Worm (Caenorhabditis elegans): ENCODE results near the gene cyn-2.

Gene cyn-2

DNA sequence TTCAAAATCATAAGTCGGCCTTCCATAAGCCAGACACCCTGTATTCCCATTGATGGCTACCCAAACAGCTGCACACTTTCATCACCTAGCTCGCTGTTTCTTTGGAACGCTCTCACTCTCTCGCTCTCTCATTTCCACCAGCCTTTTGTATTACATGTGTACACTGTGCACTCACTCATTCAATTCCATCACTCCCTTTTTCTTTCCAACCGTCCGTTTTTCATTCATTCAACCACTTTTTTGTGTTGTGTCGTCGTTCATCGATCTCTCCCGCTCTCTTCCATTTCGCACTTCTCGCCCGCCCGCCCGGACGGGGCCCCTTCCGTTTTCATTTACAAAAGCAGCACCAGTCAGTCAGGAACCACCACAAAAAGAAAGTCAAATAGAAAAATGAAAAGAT, 34.5 kb upstream of the cyn-2 start:
- no peak for TF ChIP-seq unc-120 (tag; optimal IDR thresholded peaks at IDR 0.05; ENCODE audit: poor library complexity, severe bottlenecking)
- TF ChIP-seq M03D4.4 (tag; optimal IDR thresholded peaks at IDR 0.05), result no peak
- no peak for TF ChIP-seq mab-5 (tag; optimal IDR thresholded peaks at IDR 0.05)
- no peak for TF ChIP-seq lin-13 (tag; optimal IDR thresholded peaks at IDR 0.05)
- no peak for TF ChIP-seq cnd-1 (tag; optimal IDR thresholded peaks at IDR 0.05)
- peak; percentile 26 for TF ChIP-seq pha-4 (tag; optimal IDR thresholded peaks at IDR 0.05)
- no peak for TF ChIP-seq flh-1 (GFP tag; optimal IDR thresholded peaks at IDR 0.05)
- no peak for TF ChIP-seq mls-2 (tag; optimal IDR thresholded peaks at IDR 0.05)
- TF ChIP-seq mep-1 (tag; optimal IDR thresholded peaks at IDR 0.05), result no peak
- TF ChIP-seq ceh-83 (GFP tag; optimal IDR thresholded peaks at IDR 0.05), result peak; percentile 63
- no peak for TF ChIP-seq ztf-11 (tag; optimal IDR thresholded peaks at IDR 0.05)
- TF ChIP-seq lin-32 (GFP tag; optimal IDR thresholded peaks at IDR 0.05), result no peak
- peak; percentile 6 for TF ChIP-seq ham-2 (GFP tag; optimal IDR thresholded peaks at IDR 0.05)
- no peak for TF ChIP-seq tbx-8 (GFP tag; optimal IDR thresholded peaks at IDR 0.05)
- TF ChIP-seq nhr-76 (tag; optimal IDR thresholded peaks at IDR 0.05), result no peak
- TF ChIP-seq blmp-1 (tag; optimal IDR thresholded peaks at IDR 0.05), result no peak
- no peak for TF ChIP-seq lsy-2 (tag; optimal IDR thresholded peaks at IDR 0.05)
- no peak for TF ChIP-seq sem-2 (GFP tag; optimal IDR thresholded peaks at IDR 0.05)
- TF ChIP-seq ceh-43 (GFP tag; optimal IDR thresholded peaks at IDR 0.05), result no peak
- no peak for TF ChIP-seq ceh-39 (tag; optimal IDR thresholded peaks at IDR 0.05)
- no peak for TF ChIP-seq nhr-2 (tag; optimal IDR thresholded peaks at IDR 0.05)

DNA sequence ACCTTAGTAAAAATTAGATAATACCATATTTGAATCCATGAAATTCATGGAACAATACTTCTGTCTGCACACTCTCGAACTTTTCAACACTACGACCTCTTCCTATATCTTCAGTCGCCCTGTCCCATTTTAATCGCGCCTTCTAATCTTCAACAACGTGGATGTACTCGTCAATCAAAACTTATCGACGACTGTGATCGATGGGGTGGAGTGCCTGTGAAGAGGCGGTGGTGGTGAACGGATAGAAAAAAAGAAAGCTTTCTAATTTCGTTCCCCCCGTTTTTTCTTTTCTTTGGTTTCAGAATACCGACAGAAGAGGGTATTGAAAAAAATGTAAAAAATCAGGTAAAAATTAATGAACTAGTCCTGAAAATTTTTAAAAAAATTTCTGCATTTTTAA, 33.4 kb upstream of the cyn-2 start:
- TF ChIP-seq nhr-28 (tag; optimal IDR thresholded peaks at IDR 0.05), result no peak
- no peak for TF ChIP-seq M03D4.4 (tag; optimal IDR thresholded peaks at IDR 0.05)
- TF ChIP-seq unc-62 (GFP tag; optimal IDR thresholded peaks at IDR 0.05), result peak; percentile 46
- no peak for TF ChIP-seq nhr-76 (tag; optimal IDR thresholded peaks at IDR 0.05)
- TF ChIP-seq sptf-1 (tag; optimal IDR thresholded peaks at IDR 0.05), result no peak
- no peak for TF ChIP-seq blmp-1 (tag; optimal IDR thresholded peaks at IDR 0.05)

DNA sequence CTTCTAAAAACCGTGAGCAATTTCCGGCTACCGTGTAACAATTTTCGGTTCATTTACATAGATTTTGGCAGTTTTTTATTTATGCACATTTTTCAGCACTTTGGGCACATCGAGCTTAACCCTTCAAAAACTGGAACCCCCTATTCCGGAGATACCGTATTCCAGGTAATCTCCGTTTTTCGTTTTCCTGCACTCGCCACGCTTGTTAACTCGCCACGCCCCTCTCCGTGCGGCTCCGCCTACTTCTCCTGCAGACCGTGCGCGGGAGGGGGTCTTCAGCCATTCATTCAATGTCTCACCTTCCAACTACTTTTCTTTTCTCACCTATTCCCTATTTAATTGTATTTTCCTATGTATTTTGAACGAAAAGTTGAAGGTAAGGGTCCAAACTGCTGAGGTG, 32.3 kb upstream of the cyn-2 start:
- TF ChIP-seq elt-1 (tag; optimal IDR thresholded peaks at IDR 0.05; ENCODE audit: borderline replicate concordance, insufficient read depth) (no peak), tbx-8 (GFP tag; optimal IDR thresholded peaks at IDR 0.05) (no peak), unc-39 (tag; optimal IDR thresholded peaks at IDR 0.05) (no peak), lsy-2 (tag; optimal IDR thresholded peaks at IDR 0.05) (no peak), ceh-43 (GFP tag; optimal IDR thresholded peaks at IDR 0.05) (no peak), mep-1 (tag; optimal IDR thresholded peaks at IDR 0.05) (no peak), blmp-1 (tag; optimal IDR thresholded peaks at IDR 0.05) (no peak), bed-3 (GFP tag; optimal IDR thresholded peaks at IDR 0.05) (no peak), ceh-39 (tag; optimal IDR thresholded peaks at IDR 0.05) (no peak), sem-2 (GFP tag; optimal IDR thresholded peaks at IDR 0.05) (no peak), mab-5 (tag; optimal IDR thresholded peaks at IDR 0.05) (no peak), cnd-1 (tag; optimal IDR thresholded peaks at IDR 0.05) (no peak), nhr-12 (tag; optimal IDR thresholded peaks at IDR 0.05) (no peak), M03D4.4 (tag; optimal IDR thresholded peaks at IDR 0.05) (no peak), ztf-11 (tag; optimal IDR thresholded peaks at IDR 0.05) (no peak), lin-32 (GFP tag; optimal IDR thresholded peaks at IDR 0.05) (no peak), elt-3 (tag; optimal IDR thresholded peaks at IDR 0.05) (no peak)

DNA sequence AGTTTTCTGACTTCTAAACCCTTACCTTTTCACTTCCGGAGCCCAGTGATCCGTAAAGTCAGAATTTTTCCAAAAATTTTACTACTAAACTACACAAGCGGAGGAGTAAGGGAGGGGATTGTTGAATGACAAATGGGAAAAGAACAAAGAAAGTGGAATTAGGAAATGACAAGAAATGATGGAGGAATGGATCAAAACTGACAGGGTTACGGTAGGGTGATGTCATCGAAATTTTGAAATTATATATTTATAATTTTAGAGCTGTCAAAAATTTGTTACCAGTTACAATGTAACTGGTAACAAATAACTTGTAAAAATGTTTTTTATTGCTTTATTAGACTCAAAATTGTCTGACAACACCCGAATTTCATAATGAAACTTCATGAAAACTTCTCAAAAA, 26.1 kb upstream of the cyn-2 start:
- TF ChIP-seq sptf-1 (tag; optimal IDR thresholded peaks at IDR 0.05) (no peak), lsy-2 (tag; optimal IDR thresholded peaks at IDR 0.05) (no peak), nhr-237 (tag; optimal IDR thresholded peaks at IDR 0.05) (no peak), ham-2 (GFP tag; optimal IDR thresholded peaks at IDR 0.05) (no peak), elt-3 (tag; optimal IDR thresholded peaks at IDR 0.05) (no peak), nhr-2 (tag; optimal IDR thresholded peaks at IDR 0.05) (no peak), nhr-28 (tag; optimal IDR thresholded peaks at IDR 0.05) (no peak), unc-62 (GFP tag; optimal IDR thresholded peaks at IDR 0.05) (no peak), blmp-1 (tag; optimal IDR thresholded peaks at IDR 0.05) (no peak), nhr-76 (tag; optimal IDR thresholded peaks at IDR 0.05) (no peak), sem-2 (GFP tag; optimal IDR thresholded peaks at IDR 0.05) (no peak), nhr-12 (tag; optimal IDR thresholded peaks at IDR 0.05) (no peak), snpc-4 (tag; optimal IDR thresholded peaks at IDR 0.05) (no peak), lin-13 (tag; optimal IDR thresholded peaks at IDR 0.05) (no peak), elt-1 (tag; optimal IDR thresholded peaks at IDR 0.05; ENCODE audit: borderline replicate concordance, insufficient read depth) (no peak)

DNA sequence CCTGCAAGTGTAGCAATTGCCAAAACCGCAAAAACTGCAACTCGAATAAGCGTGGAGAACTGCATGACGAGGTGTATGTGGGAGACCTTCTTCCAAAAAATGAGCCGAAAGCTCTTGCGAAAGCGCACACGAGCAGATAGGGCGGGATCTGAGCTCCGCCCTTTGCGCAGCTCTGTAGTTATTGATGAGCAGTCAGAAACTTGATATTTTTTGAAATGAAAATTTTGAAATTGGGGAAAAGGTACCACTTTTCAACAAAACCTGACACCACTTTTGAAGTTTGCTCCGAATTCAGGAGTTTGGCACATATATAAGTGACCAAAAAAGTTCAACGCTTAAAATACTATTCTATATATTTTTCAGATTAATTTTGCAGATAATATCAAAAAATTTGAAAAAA, 24.7 kb upstream of the cyn-2 start, which contains the start of gene flp-15:
Gene flp-15, minus strand, starts transcription at position 101 of the 400 bp plus-strand sequence.
- no peak for TF ChIP-seq lin-32 (GFP tag; optimal IDR thresholded peaks at IDR 0.05)
- no peak for TF ChIP-seq unc-62 (GFP tag; optimal IDR thresholded peaks at IDR 0.05)
- no peak for TF ChIP-seq mab-5 (tag; optimal IDR thresholded peaks at IDR 0.05)
- no peak for TF ChIP-seq elt-1 (tag; optimal IDR thresholded peaks at IDR 0.05; ENCODE audit: borderline replicate concordance, insufficient read depth)
- no peak for TF ChIP-seq nhr-2 (tag; optimal IDR thresholded peaks at IDR 0.05)
- no peak for TF ChIP-seq unc-39 (tag; optimal IDR thresholded peaks at IDR 0.05)
- no peak for TF ChIP-seq zip-8 (tag; optimal IDR thresholded peaks at IDR 0.05)
